Fruit fly (Drosophila melanogaster): Measurements from ENCODE around the gene CG2750.

CG2750 gene

DNA sequence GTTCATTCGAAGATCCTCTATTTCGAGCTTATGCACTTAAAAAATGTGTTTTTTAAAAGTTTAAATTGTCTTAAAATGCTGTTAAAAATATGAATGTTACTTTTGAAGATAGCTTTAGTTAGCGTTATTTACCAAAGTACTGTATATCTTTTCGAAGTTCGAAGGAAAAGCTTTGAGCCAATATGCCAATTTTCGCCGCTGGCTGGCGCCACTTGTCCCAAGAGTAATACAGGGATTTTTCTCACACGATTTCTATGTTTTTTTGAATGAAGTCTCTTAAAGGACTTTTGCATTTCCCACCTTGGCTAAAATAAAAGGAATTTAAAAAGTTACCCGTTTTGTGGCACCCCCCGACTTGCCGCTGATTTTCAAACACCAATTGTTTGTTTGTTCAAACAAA lies 2.8 kb upstream of the CG2750 start:
- TF ChIP-seq Sp1 (GFP tag; optimal IDR thresholded peaks at IDR 0.05), result no peak
- no peak for TF ChIP-seq N (GFP tag; optimal IDR thresholded peaks at IDR 0.05)
- no peak for TF ChIP-seq pan (optimal IDR thresholded peaks at IDR 0.05)
- no peak for TF ChIP-seq jim (GFP tag; optimal IDR thresholded peaks at IDR 0.05)
- TF ChIP-seq woc (GFP tag; optimal IDR thresholded peaks at IDR 0.05), result no peak
- no peak for TF ChIP-seq Hnf4 (GFP tag; optimal IDR thresholded peaks at IDR 0.05)
- TF ChIP-seq OdsH (GFP tag; optimal IDR thresholded peaks at IDR 0.05), result no peak

DNA sequence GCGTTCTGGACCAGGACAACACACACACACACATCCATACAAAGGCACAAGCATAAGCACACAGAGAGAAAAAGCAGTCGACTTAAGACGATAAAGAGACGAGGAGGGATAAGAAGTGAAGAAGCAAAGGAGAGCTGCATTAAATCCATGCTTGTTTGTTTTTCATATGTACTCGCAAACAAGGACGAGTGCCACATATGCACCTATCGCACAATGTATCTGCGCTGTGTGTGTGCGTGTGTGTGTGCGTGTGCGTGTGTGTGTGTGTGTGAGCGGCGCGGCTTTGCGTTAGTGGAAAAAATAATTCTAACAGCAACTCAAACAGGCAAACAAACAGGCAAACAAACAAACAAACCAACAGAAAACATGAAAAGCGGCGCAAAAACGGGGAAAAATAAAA lies 12.3 kb downstream of the CG2750 start:
- TF ChIP-seq GATAd (GFP tag; optimal IDR thresholded peaks at IDR 0.05) (no peak), tai (GFP tag; optimal IDR thresholded peaks at IDR 0.05) (no peak), CG32264 (GFP tag; optimal IDR thresholded peaks at IDR 0.05) (no peak), Abd-B (GFP tag; optimal IDR thresholded peaks at IDR 0.05) (no peak), brk (GFP tag; optimal IDR thresholded peaks at IDR 0.05) (no peak), foxo (GFP tag; optimal IDR thresholded peaks at IDR 0.05) (no peak), Rel (GFP tag; optimal IDR thresholded peaks at IDR 0.05) (no peak), Rel (tag; optimal IDR thresholded peaks at IDR 0.05) (no peak), h (GFP tag; optimal IDR thresholded peaks at IDR 0.05) (no peak), dmrt93B (GFP tag; optimal IDR thresholded peaks at IDR 0.05) (no peak)

DNA sequence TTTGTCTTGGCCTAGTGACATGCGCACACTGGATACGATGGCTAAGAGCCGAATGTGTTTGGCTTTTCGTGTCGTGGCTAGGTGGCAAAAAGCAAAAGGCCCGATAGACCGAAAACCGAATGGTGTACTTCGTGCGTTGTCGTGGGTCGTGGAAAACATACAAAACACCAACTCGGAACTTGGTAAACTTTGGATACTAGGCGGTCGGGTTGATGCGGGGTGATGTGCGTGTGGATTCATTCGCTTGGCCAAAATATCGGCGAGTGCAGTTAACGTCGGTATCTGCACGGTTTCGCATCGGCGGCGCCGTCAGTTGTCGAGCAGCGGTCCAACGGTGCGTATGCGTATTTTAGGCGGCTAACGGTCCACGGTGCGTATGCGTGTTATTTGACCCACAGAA lies 21.0 kb downstream of the CG2750 start:
- TF ChIP-seq dmrt93B (GFP tag; optimal IDR thresholded peaks at IDR 0.05) (no peak), Hr83 (GFP tag; optimal IDR thresholded peaks at IDR 0.05; ENCODE audit: poor library complexity, severe bottlenecking) (no peak), lola (GFP tag; optimal IDR thresholded peaks at IDR 0.05) (no peak), GATAd (GFP tag; optimal IDR thresholded peaks at IDR 0.05) (no peak), sage (GFP tag; optimal IDR thresholded peaks at IDR 0.05) (no peak), HLH106 (tag; optimal IDR thresholded peaks at IDR 0.05) (no peak), CG9705 (GFP tag; optimal IDR thresholded peaks at IDR 0.05) (no peak), Hnf4 (GFP tag; optimal IDR thresholded peaks at IDR 0.05) (no peak), fru (GFP tag; optimal IDR thresholded peaks at IDR 0.05) (no peak), Jra (GFP tag; optimal IDR thresholded peaks at IDR 0.05) (no peak), Dif (GFP tag; optimal IDR thresholded peaks at IDR 0.05; ENCODE audit: partially characterized antibody) (no peak), h (GFP tag; optimal IDR thresholded peaks at IDR 0.05) (no peak), Dfd (GFP tag; optimal IDR thresholded peaks at IDR 0.05) (no peak)

All from whole organism, wandering third instar larva.